Fruit fly (Drosophila melanogaster) whole organism, embryonic: Measurements from ENCODE around the gene STUB1.

ENCODE experiments used
- ATbp ChIP-seq: fragments of 200-800 bp; sonication (Bioruptor generic); optimal IDR thresholded peaks from 2 replicates; lab custom pipeline; 2017; ENCODE audit warnings: missing biosample characterization, mild to moderate bottlenecking, missing genetic modification characterization, missing genetic modification reagents
- Awh ChIP-seq: fragments of 200-800 bp; sonication (Bioruptor generic); IDR thresholded peaks from 2 replicates; pipeline ENCODE4, ENCODE4 v1.3.6; 2022; ENCODE audit warnings: missing biosample characterization, missing genetic modification characterization
- CG10209 ChIP-seq: fragments of 200-800 bp; sonication (Bioruptor generic); optimal IDR thresholded peaks from 3 replicates; lab custom pipeline; 2017; ENCODE audit warnings: missing biosample characterization, mild to moderate bottlenecking, missing genetic modification characterization, missing genetic modification reagents
- CG11398 ChIP-seq: fragments of 200-800 bp; sonication (Bioruptor generic); optimal IDR thresholded peaks from 2 replicates; lab custom pipeline; 2016; ENCODE audit warnings: missing biosample characterization, missing genetic modification characterization
- CG11560 ChIP-seq: fragments of 200-800 bp; sonication (Bioruptor generic); IDR thresholded peaks from 3 replicates; pipeline ENCODE4 v1.3.6; 2022; ENCODE audit warnings: missing biosample characterization, missing genetic modification characterization
- CG11723 ChIP-seq: fragments of 200-800 bp; sonication (Bioruptor generic); optimal IDR thresholded peaks from 2 replicates; lab custom pipeline; 2017; ENCODE audit warnings: missing biosample characterization, mild to moderate bottlenecking, missing genetic modification characterization
- CG12769 ChIP-seq: fragments of 200-800 bp; sonication (Bioruptor generic); optimal IDR thresholded peaks from 2 replicates; lab custom pipeline; 2019; ENCODE audit warnings: missing biosample characterization, mild to moderate bottlenecking, missing genetic modification characterization, moderate library complexity
- CG13424 ChIP-seq: fragments of 200-800 bp; sonication (Bioruptor generic); optimal IDR thresholded peaks from 2 replicates; lab custom pipeline; 2019; ENCODE audit warnings: missing biosample characterization, mild to moderate bottlenecking, missing genetic modification characterization, moderate library complexity
- CG16779 ChIP-seq: fragments of 200-800 bp; sonication (Bioruptor generic); IDR thresholded peaks from 2 replicates; pipeline ENCODE4 v1.3.6; 2022; ENCODE audit warnings: missing biosample characterization, missing genetic modification characterization
- CG16815 ChIP-seq: fragments of 200-800 bp; sonication (Bioruptor generic); optimal IDR thresholded peaks from 3 replicates; lab custom pipeline; 2017; ENCODE audit warnings: missing biosample characterization, mild to moderate bottlenecking, missing genetic modification characterization
- CG17361 ChIP-seq: fragments of 200-800 bp; sonication (Bioruptor generic); IDR thresholded peaks from 3 replicates; pipeline ENCODE4 v1.3.6; 2022; ENCODE audit warnings: missing biosample characterization, missing genetic modification characterization
- CG18476 ChIP-seq: fragments of 200-800 bp; sonication (Bioruptor generic); optimal IDR thresholded peaks from 2 replicates; lab custom pipeline; 2016; ENCODE audit warnings: missing biosample characterization, mild to moderate bottlenecking, missing genetic modification characterization
- CG2202 ChIP-seq: fragments of 200-800 bp; sonication (Bioruptor generic); optimal IDR thresholded peaks from 2 replicates; lab custom pipeline; 2018; ENCODE audit warnings: missing biosample characterization, mild to moderate bottlenecking, missing genetic modification characterization
- CG30403 ChIP-seq: fragments of 200-800 bp; sonication (Bioruptor generic); optimal IDR thresholded peaks from 3 replicates; lab custom pipeline; 2016; ENCODE audit warnings: missing biosample characterization, missing genetic modification characterization
- CG31224 ChIP-seq: fragments of 200-800 bp; sonication (Bioruptor generic); IDR thresholded peaks from 2 replicates; pipeline ENCODE4 v1.3.6; 2022; ENCODE audit warnings: missing biosample characterization, missing genetic modification characterization
- CG3281 ChIP-seq: fragments of 200-800 bp; sonication (Bioruptor generic); optimal IDR thresholded peaks from 3 replicates; lab custom pipeline; 2017; ENCODE audit warnings: missing biosample characterization, mild to moderate bottlenecking, missing genetic modification characterization
- CG33557 ChIP-seq: fragments of 200-800 bp; sonication (Bioruptor generic); optimal IDR thresholded peaks from 2 replicates; lab custom pipeline; 2019; ENCODE audit warnings: missing biosample characterization, mild to moderate bottlenecking, missing genetic modification characterization, moderate library complexity
- CG6765 ChIP-seq: fragments of 200-800 bp; sonication (Bioruptor generic); optimal IDR thresholded peaks from 3 replicates; lab custom pipeline; 2017; ENCODE audit warnings: missing biosample characterization, mild to moderate bottlenecking, missing genetic modification characterization
- CG7271 ChIP-seq: fragments of 200-800 bp; sonication (Bioruptor generic); optimal IDR thresholded peaks from 2 replicates; lab custom pipeline; 2018; ENCODE audit warnings: missing biosample characterization, mild to moderate bottlenecking, missing genetic modification characterization, moderate library complexity
- CG8359 ChIP-seq: fragments of 200-800 bp; sonication (Bioruptor generic); optimal IDR thresholded peaks from 2 replicates; lab custom pipeline; 2017; ENCODE audit warnings: missing biosample characterization, mild to moderate bottlenecking, missing genetic modification characterization, borderline replicate concordance
- CTCF ChIP-seq: fragments of 200-800 bp; sonication (Bioruptor generic); optimal IDR thresholded peaks from 2 replicates; lab custom pipeline; 2017; ENCODE audit warnings: missing biosample characterization, mild to moderate bottlenecking, missing genetic modification characterization, moderate library complexity
- Ets97D ChIP-seq: fragments of 200-800 bp; sonication (Bioruptor generic); optimal IDR thresholded peaks from 3 replicates; lab custom pipeline; 2016; ENCODE audit warnings: missing biosample characterization, missing genetic modification characterization
- Fer3 ChIP-seq: fragments of 200-800 bp; sonication (Bioruptor generic); optimal IDR thresholded peaks from 2 replicates; lab custom pipeline; 2018; ENCODE audit warnings: missing biosample characterization, mild to moderate bottlenecking, missing genetic modification characterization, moderate library complexity
- HHEX ChIP-seq: fragments of 200-800 bp; sonication (Bioruptor generic); optimal IDR thresholded peaks from 3 replicates; lab custom pipeline; 2017; ENCODE audit warnings: missing biosample characterization, mild to moderate bottlenecking, missing genetic modification characterization, missing genetic modification reagents
- Hr78 ChIP-seq, 2 experiments: fragments of 200-800 bp in 1 of 2; fragments of >200 bp in 1 of 2; sonication (Bioruptor generic) in 1 of 2; optimal IDR thresholded peaks; 2 replicates each; lab custom pipeline; 2017 to 2019; ENCODE audit warnings: missing biosample characterization in 2 of 2, missing genetic modification characterization in 2 of 2, mild to moderate bottlenecking in 1 of 2, moderate library complexity in 1 of 2
- Lim3 ChIP-seq: fragments of 200-800 bp; sonication (Bioruptor generic); IDR thresholded peaks from 2 replicates; pipeline ENCODE4 v1.3.6; 2022; ENCODE audit warnings: missing biosample characterization, missing genetic modification characterization
- NC2α ChIP-seq: fragments of 200-800 bp; sonication (Bioruptor generic); optimal IDR thresholded peaks from 2 replicates; lab custom pipeline; 2016; ENCODE audit warnings: missing biosample characterization, missing genetic modification characterization
- NC2β ChIP-seq: fragments of 200-800 bp; sonication (Bioruptor generic); optimal IDR thresholded peaks from 2 replicates; lab custom pipeline; 2016; ENCODE audit warnings: missing biosample characterization, missing genetic modification characterization
- Scr ChIP-seq: fragments of 200-800 bp; sonication (Bioruptor generic); IDR thresholded peaks from 2 replicates; pipeline ENCODE4 v1.3.6; 2022; ENCODE audit warnings: missing biosample characterization, missing genetic modification characterization; ENCODE audit not compliant: partially characterized antibody
- Vsx1 ChIP-seq: fragments of 200-800 bp; sonication (Bioruptor generic); optimal IDR thresholded peaks from 2 replicates; lab custom pipeline; 2017; ENCODE audit warnings: missing biosample characterization, mild to moderate bottlenecking, missing genetic modification characterization, missing genetic modification reagents
- amos ChIP-seq: fragments of 200-800 bp; sonication (Bioruptor generic); IDR thresholded peaks from 2 replicates; pipeline ENCODE4 v1.3.6; 2022; ENCODE audit warnings: missing biosample characterization, missing genetic modification characterization; ENCODE audit not compliant: partially characterized antibody
- az2 ChIP-seq: fragments of 200-800 bp; sonication (Bioruptor generic); optimal IDR thresholded peaks from 3 replicates; lab custom pipeline; 2016; ENCODE audit warnings: missing biosample characterization, missing genetic modification characterization
- chn ChIP-seq: fragments of 200-800 bp; sonication (Bioruptor generic); optimal IDR thresholded peaks from 2 replicates; lab custom pipeline; 2016; ENCODE audit warnings: missing biosample characterization, missing genetic modification characterization
- cwo ChIP-seq: fragments of 200-800 bp; sonication (Bioruptor generic); optimal IDR thresholded peaks from 3 replicates; lab custom pipeline; 2017; ENCODE audit warnings: missing biosample characterization, missing genetic modification characterization, mild to moderate bottlenecking, moderate library complexity, missing genetic modification reagents
- dm ChIP-seq: fragments of 200-800 bp; sonication (Bioruptor generic); optimal IDR thresholded peaks from 3 replicates; lab custom pipeline; 2016; ENCODE audit warnings: missing biosample characterization, missing genetic modification characterization
- fu2 ChIP-seq: fragments of 200-800 bp; sonication (Bioruptor generic); optimal IDR thresholded peaks from 2 replicates; lab custom pipeline; 2016; ENCODE audit warnings: missing biosample characterization, missing genetic modification characterization
- gcm2 ChIP-seq: fragments of 200-800 bp; sonication (Bioruptor generic); optimal IDR thresholded peaks from 2 replicates; lab custom pipeline; 2016; ENCODE audit warnings: missing biosample characterization, missing genetic modification characterization
- gsb-n ChIP-seq: fragments of 200-800 bp; sonication (Bioruptor generic); optimal IDR thresholded peaks from 3 replicates; lab custom pipeline; 2018; ENCODE audit warnings: missing biosample characterization, mild to moderate bottlenecking, missing genetic modification characterization
- h ChIP-seq: fragments of >200 bp; optimal IDR thresholded peaks from 2 replicates; lab custom pipeline; 2017
- ind ChIP-seq: fragments of 200-800 bp; sonication (Bioruptor generic); optimal IDR thresholded peaks from 3 replicates; lab custom pipeline; 2016; ENCODE audit warnings: missing biosample characterization, missing genetic modification characterization
- inv ChIP-seq: fragments of 200-800 bp; sonication (Bioruptor generic); IDR thresholded peaks from 2 replicates; pipeline ENCODE4 v1.3.6; 2022; ENCODE audit warnings: missing biosample characterization, missing genetic modification characterization; ENCODE audit not compliant: partially characterized antibody
- ken ChIP-seq: fragments of 200-800 bp; sonication (Bioruptor generic); IDR thresholded peaks from 3 replicates; pipeline ENCODE4 v1.3.6; 2022; ENCODE audit warnings: missing biosample characterization, missing genetic modification characterization
- klu ChIP-seq: fragments of 200-800 bp; sonication (Bioruptor generic); IDR thresholded peaks from 2 replicates; pipeline ENCODE4 v1.3.6; 2022; ENCODE audit warnings: missing biosample characterization, missing genetic modification characterization
- nmo ChIP-seq: fragments of 200-800 bp; sonication (Bioruptor generic); optimal IDR thresholded peaks from 2 replicates; lab custom pipeline; 2018; ENCODE audit warnings: missing biosample characterization, mild to moderate bottlenecking, missing genetic modification characterization, moderate library complexity
- oc ChIP-seq: fragments of 200-800 bp; sonication (Bioruptor generic); optimal IDR thresholded peaks from 2 replicates; lab custom pipeline; 2018; ENCODE audit warnings: missing biosample characterization, mild to moderate bottlenecking, missing genetic modification characterization, moderate library complexity
- phol ChIP-seq: fragments of 200-800 bp; sonication (Bioruptor generic); optimal IDR thresholded peaks from 3 replicates; lab custom pipeline; 2018; ENCODE audit warnings: missing biosample characterization, mild to moderate bottlenecking, missing genetic modification characterization, moderate library complexity
- sqz ChIP-seq: fragments of 200-800 bp; sonication (Bioruptor generic); optimal IDR thresholded peaks from 3 replicates; lab custom pipeline; 2018; ENCODE audit warnings: missing biosample characterization, mild to moderate bottlenecking, missing genetic modification characterization
- tap ChIP-seq: fragments of 200-800 bp; optimal IDR thresholded peaks from 3 replicates; lab custom pipeline; 2019; ENCODE audit warnings: missing biosample characterization, mild to moderate bottlenecking, missing genetic modification characterization, moderate library complexity
- tll ChIP-seq, 2 experiments: fragments of 200-800 bp in 1 of 2; fragments of >200 bp in 1 of 2; sonication (Bioruptor generic) in 1 of 2; optimal IDR thresholded peaks; 2 replicates each; lab custom pipeline; 2017 to 2019; ENCODE audit warnings: missing biosample characterization in 2 of 2, missing genetic modification characterization in 2 of 2, mild to moderate bottlenecking in 1 of 2, moderate library complexity in 1 of 2
- trh ChIP-seq: fragments of 200-800 bp; sonication (Bioruptor generic); optimal IDR thresholded peaks from 2 replicates; lab custom pipeline; 2016; ENCODE audit warnings: missing biosample characterization, missing genetic modification characterization
- z ChIP-seq: fragments of 200-800 bp; sonication (Bioruptor generic); IDR thresholded peaks from 3 replicates; pipeline ENCODE4 v1.3.6; 2022; ENCODE audit warnings: missing biosample characterization, missing genetic modification characterization

Gene STUB1

DNA sequence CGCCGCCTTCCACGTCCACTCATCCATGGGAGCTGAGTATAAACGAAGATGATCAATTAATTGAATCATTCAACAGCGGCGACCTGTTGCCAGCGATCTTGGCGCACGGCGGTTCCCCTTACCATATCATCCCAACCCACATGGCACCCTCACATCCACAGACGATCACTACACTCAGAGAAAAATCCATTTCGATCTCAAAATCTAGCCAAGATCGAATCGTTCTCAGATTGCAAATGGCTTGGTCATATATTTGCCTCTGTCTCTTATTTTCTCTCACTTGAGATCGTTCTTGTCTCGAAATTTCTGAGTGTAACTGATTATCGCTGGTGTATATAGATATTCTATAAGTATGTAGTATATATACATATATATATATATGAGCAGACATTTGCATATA is 31.0 kb downstream of the STUB1 start (continued):
- TF ChIP-seq CG2202 (tag; lab: Kevin White, UChicago) = no peak
- peak; percentile 67 for TF ChIP-seq CG13424 (tag; lab: Kevin White, UChicago)
- no peak for TF ChIP-seq Scr (GFP tag; lab: Robert Waterston, UW)
- no peak for TF ChIP-seq klu
- no peak for TF ChIP-seq NC2β (GFP tag; lab: Kevin White, UChicago)
- no peak for TF ChIP-seq CG33557 (GFP tag; lab: Kevin White, UChicago)
- no peak for TF ChIP-seq z (GFP tag; lab: Robert Waterston, UW)
- peak; percentile 52 for TF ChIP-seq nmo (GFP tag; lab: Kevin White, UChicago)
- peak; percentile 65 for TF ChIP-seq ind (GFP tag; lab: Kevin White, UChicago)
- peak; percentile 32 for TF ChIP-seq CG6765
- peak in 1 of 2 experiments; percentile 4 for TF ChIP-seq Hr78 (GFP tag; optimal IDR thresholded peaks at IDR 0.05; lab: Kevin White, UChicago)
- TF ChIP-seq h (lab: Kevin White, UChicago) = no peak
- TF ChIP-seq Awh (GFP tag; lab: Robert Waterston, UW) = peak; percentile 58
- peak; percentile 44 for TF ChIP-seq phol (tag; lab: Kevin White, UChicago)
- TF ChIP-seq HHEX (GFP tag; lab: Kevin White, UChicago) = peak; percentile 61
- TF ChIP-seq Ets97D = peak; percentile 1
- TF ChIP-seq trh (GFP tag; lab: Kevin White, UChicago) = no peak
- TF ChIP-seq tap (tag; lab: Kevin White, UChicago) = peak; percentile 71
- no peak for TF ChIP-seq CG16815 (GFP tag; lab: Kevin White, UChicago)
- no peak for TF ChIP-seq cwo
- no peak for TF ChIP-seq inv (GFP tag; lab: Robert Waterston, UW)
- TF ChIP-seq NC2α (GFP tag; lab: Kevin White, UChicago) = no peak
- TF ChIP-seq fu2 (GFP tag; lab: Kevin White, UChicago) = no peak
- peak; percentile 44; the same call in 1 of the 2 replicates for TF ChIP-seq CG31224
- no peak for TF ChIP-seq Lim3 (GFP tag; lab: Robert Waterston, UW)
- no peak for TF ChIP-seq gcm2
- no peak for TF ChIP-seq CG16779 (GFP tag; lab: Robert Waterston, UW)
- peak; percentile 36; the same call in 1 of the 3 replicates for TF ChIP-seq CG17361 (GFP tag; lab: Robert Waterston, UW)
- TF ChIP-seq az2 (GFP tag; lab: Kevin White, UChicago) = peak; percentile 55
- no peak for TF ChIP-seq CG11398 (GFP tag; lab: Kevin White, UChicago)
- no peak for TF ChIP-seq dm (GFP tag; lab: Kevin White, UChicago)
- TF ChIP-seq CG8359 (GFP tag; lab: Kevin White, UChicago) = no peak
- TF ChIP-seq CG11723 = no peak
- TF ChIP-seq ATbp (GFP tag; lab: Kevin White, UChicago) = peak; percentile 49
- no peak for TF ChIP-seq CG7271 (tag; lab: Kevin White, UChicago)
- peak; percentile 69 for TF ChIP-seq Fer3
- TF ChIP-seq CG3281 = peak; percentile 43
- peak; percentile 71 for TF ChIP-seq CG12769
- peak; percentile 13 for TF ChIP-seq Vsx1 (GFP tag; lab: Kevin White, UChicago)
- TF ChIP-seq gsb-n (tag; lab: Kevin White, UChicago) = peak; percentile 23
- TF ChIP-seq CG30403 (GFP tag; lab: Kevin White, UChicago) = peak; percentile 59
- TF ChIP-seq oc (tag; lab: Kevin White, UChicago) = peak; percentile 50
- no peak for TF ChIP-seq CTCF
- TF ChIP-seq CG11560 (tag; lab: Robert Waterston, UW) = no peak
- peak; percentile 11 for TF ChIP-seq chn (GFP tag; lab: Kevin White, UChicago)
- TF ChIP-seq sqz (GFP tag; lab: Kevin White, UChicago) = peak; percentile 1
- TF ChIP-seq ken (GFP tag; lab: Robert Waterston, UW) = peak; percentile 55; the same call in 1 of the 3 replicates
- TF ChIP-seq CG18476 (GFP tag; lab: Kevin White, UChicago) = no peak
- TF ChIP-seq amos = no peak
- no peak for TF ChIP-seq tll (GFP tag; optimal IDR thresholded peaks at IDR 0.05; lab: Kevin White, UChicago)
- TF ChIP-seq CG10209 (GFP tag; lab: Kevin White, UChicago) = peak; percentile 39
